Worm (Caenorhabditis elegans) whole organism, mixed stage, embryonic: ENCODE measurements around the gene C26B2.8.

ENCODE experiments used
- M03D4.4 ChIP-seq: sonication (generic microtip); optimal IDR thresholded peaks from 2 replicates; lab custom pipeline; 2017; ENCODE audit warnings: mild to moderate bottlenecking, missing genetic modification characterization, missing compliant biosample characterization
- blmp-1 ChIP-seq: fragments of 150-350 bp; optimal IDR thresholded peaks from 2 replicates; lab custom pipeline; 2014; ENCODE audit warnings: missing biosample characterization, missing genetic modification characterization
- ces-1 ChIP-seq: fragments of 150-350 bp; optimal IDR thresholded peaks from 2 replicates; lab custom pipeline; 2014; ENCODE audit warnings: missing biosample characterization, missing genetic modification reagents, missing genetic modification characterization
- lin-13 ChIP-seq: fragments of 150-350 bp; optimal IDR thresholded peaks from 2 replicates; lab custom pipeline; 2014; ENCODE audit warnings: missing biosample characterization, missing genetic modification characterization
- mep-1 ChIP-seq: fragments of 150-350 bp; optimal IDR thresholded peaks from 2 replicates; lab custom pipeline; 2017; ENCODE audit warnings: missing biosample characterization, missing genetic modification reagents, missing genetic modification characterization, inconsistent platforms
- nhr-12 ChIP-seq: fragments of 150-350 bp; optimal IDR thresholded peaks from 2 replicates; lab custom pipeline; 2014; ENCODE audit warnings: missing biosample characterization, missing genetic modification characterization
- nhr-237 ChIP-seq: fragments of 150-350 bp; optimal IDR thresholded peaks from 2 replicates; lab custom pipeline; 2014; ENCODE audit warnings: missing biosample characterization, missing genetic modification characterization
- nhr-76 ChIP-seq: sonication (generic microtip); optimal IDR thresholded peaks from 2 replicates; lab custom pipeline; 2017; ENCODE audit warnings: missing biosample characterization, missing genetic modification characterization
- pha-4 ChIP-seq: fragments of 150-350 bp; optimal IDR thresholded peaks from 2 replicates; lab custom pipeline; 2018; ENCODE audit warnings: missing biosample characterization, missing genetic modification reagents, missing genetic modification characterization
- sptf-1 ChIP-seq: sonication (generic microtip); optimal IDR thresholded peaks from 2 replicates; lab custom pipeline; 2017; ENCODE audit warnings: mild to moderate bottlenecking, missing genetic modification characterization, moderate library complexity, missing compliant biosample characterization
- tbx-8 ChIP-seq: fragments of 200-800 bp; sonication (Bioruptor generic); optimal IDR thresholded peaks from 2 replicates; lab custom pipeline; 2018; ENCODE audit warnings: mild to moderate bottlenecking, missing genetic modification characterization, moderate library complexity, missing compliant biosample characterization
- unc-39 ChIP-seq: fragments of 150-350 bp; optimal IDR thresholded peaks from 2 replicates; lab custom pipeline; 2014; ENCODE audit warnings: missing biosample characterization, missing genetic modification characterization
- unc-62 ChIP-seq: fragments of 150-350 bp; optimal IDR thresholded peaks from 2 replicates; lab custom pipeline; 2014; ENCODE audit warnings: missing biosample characterization, missing genetic modification reagents, missing genetic modification characterization
- zip-8 ChIP-seq: fragments of 150-350 bp; optimal IDR thresholded peaks from 2 replicates; lab custom pipeline; 2014; ENCODE audit warnings: missing biosample characterization, missing genetic modification characterization

DNA sequence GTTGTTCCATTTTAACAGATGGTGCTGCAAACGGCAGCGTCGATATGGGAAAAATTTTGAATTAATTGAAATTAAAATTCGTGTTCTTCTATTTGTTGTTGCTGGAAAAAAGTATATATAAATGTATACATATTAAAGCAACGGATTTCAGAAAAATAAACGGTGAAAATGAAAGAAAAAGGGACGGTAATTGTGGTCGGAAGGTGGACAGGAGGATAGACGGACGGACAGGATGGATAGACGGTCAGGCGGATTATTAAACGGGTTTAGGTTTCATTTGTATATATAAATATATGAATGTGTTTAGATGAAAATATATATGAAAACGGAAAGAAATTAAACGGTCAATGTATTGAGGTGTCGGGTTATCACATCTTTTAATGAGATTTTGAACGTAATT, 15.5 kb downstream of the C26B2.8 start, which contains the start of gene nhr-31:
- TF ChIP-seq mep-1: no peak
- TF ChIP-seq lin-13 (tag; lab: Kevin White, UChicago): no peak
- no peak for TF ChIP-seq M03D4.4 (tag; lab: Kevin White, UChicago)
- TF ChIP-seq blmp-1 (tag; lab: Kevin White, UChicago): no peak
- no peak for TF ChIP-seq pha-4 (tag; lab: Kevin White, UChicago)
- no peak for TF ChIP-seq unc-39 (tag; lab: Kevin White, UChicago)
- no peak for TF ChIP-seq nhr-76 (tag; lab: Kevin White, UChicago)
- no peak for TF ChIP-seq nhr-237 (tag; lab: Kevin White, UChicago)
- no peak for TF ChIP-seq unc-62
- TF ChIP-seq ces-1 (GFP tag; lab: Kevin White, UChicago): no peak
- TF ChIP-seq sptf-1 (tag; lab: Kevin White, UChicago): no peak
- no peak for TF ChIP-seq tbx-8 (GFP tag; lab: Kevin White, UChicago)
- no peak for TF ChIP-seq zip-8 (tag; lab: Kevin White, UChicago)
- no peak for TF ChIP-seq nhr-12 (tag; lab: Kevin White, UChicago)
